Fruit fly (Drosophila melanogaster) whole organism, embryonic: Measurements from ENCODE around the gene SMSr.
A peak's percentile ranks its signal among the peaks of the same experiment; 100 is the strongest.

Experiments used
- Adf1 ChIP-seq: fragments of 200-800 bp; sonication (Bioruptor generic); IDR thresholded peaks from 2 replicates; pipeline ENCODE4 v1.3.6; 2022; ENCODE audit warnings: missing biosample characterization, missing genetic modification characterization
- Atf6 ChIP-seq: fragments of 200-800 bp; sonication (Bioruptor generic); IDR thresholded peaks from 2 replicates; pipeline ENCODE4 v1.3.6; 2022; ENCODE audit warnings: missing biosample characterization, missing genetic modification characterization
- Blimp-1 ChIP-seq: fragments of 200-800 bp; sonication (Bioruptor generic); optimal IDR thresholded peaks from 3 replicates; lab custom pipeline; 2018; ENCODE audit warnings: missing biosample characterization, missing genetic modification characterization, mild to moderate bottlenecking, moderate library complexity, missing genetic modification reagents
- CG1024 ChIP-seq: fragments of 200-800 bp; sonication (Bioruptor generic); IDR thresholded peaks from 2 replicates; pipeline ENCODE4 v1.3.6; 2022; ENCODE audit warnings: missing biosample characterization, missing genetic modification characterization
- CG10543 ChIP-seq: fragments of 200-800 bp; sonication (Bioruptor generic); optimal IDR thresholded peaks from 3 replicates; lab custom pipeline; 2017; ENCODE audit warnings: missing biosample characterization, mild to moderate bottlenecking, missing genetic modification characterization, moderate library complexity
- CG13424 ChIP-seq: fragments of 200-800 bp; sonication (Bioruptor generic); optimal IDR thresholded peaks from 2 replicates; lab custom pipeline; 2019; ENCODE audit warnings: missing biosample characterization, mild to moderate bottlenecking, missing genetic modification characterization, moderate library complexity
- CG13775 ChIP-seq: fragments of 200-800 bp; sonication (Bioruptor generic); optimal IDR thresholded peaks from 3 replicates; lab custom pipeline; 2017; ENCODE audit warnings: missing biosample characterization, mild to moderate bottlenecking, missing genetic modification characterization
- CG16813 ChIP-seq: fragments of 200-800 bp; sonication (Bioruptor generic); IDR thresholded peaks from 3 replicates; pipeline ENCODE4 v1.3.6; 2022; ENCODE audit warnings: missing biosample characterization, missing genetic modification characterization; ENCODE audit not compliant: partially characterized antibody
- CG18262 ChIP-seq: fragments of 200-800 bp; optimal IDR thresholded peaks from 3 replicates; lab custom pipeline; 2019; ENCODE audit warnings: missing biosample characterization, mild to moderate bottlenecking, missing genetic modification characterization, moderate library complexity
- CG1832 ChIP-seq: fragments of 200-800 bp; sonication (Bioruptor generic); optimal IDR thresholded peaks from 2 replicates; lab custom pipeline; 2017; ENCODE audit warnings: missing biosample characterization, mild to moderate bottlenecking, missing genetic modification characterization, inconsistent platforms
- CG2199 ChIP-seq: fragments of 200-800 bp; sonication (Bioruptor generic); IDR thresholded peaks from 3 replicates; pipeline ENCODE4 v1.3.6; 2022; ENCODE audit warnings: missing biosample characterization, missing genetic modification characterization
- CG2875 ChIP-seq: fragments of 200-800 bp; sonication (Bioruptor generic); optimal IDR thresholded peaks from 2 replicates; lab custom pipeline; 2017; ENCODE audit warnings: missing biosample characterization, mild to moderate bottlenecking, missing genetic modification characterization, missing genetic modification reagents
- CG2889 ChIP-seq: fragments of 200-800 bp; sonication (Bioruptor generic); IDR thresholded peaks from 3 replicates; pipeline ENCODE4 v1.3.6; 2022; ENCODE audit warnings: missing biosample characterization, missing genetic modification characterization
- CG30403 ChIP-seq: fragments of 200-800 bp; sonication (Bioruptor generic); optimal IDR thresholded peaks from 3 replicates; lab custom pipeline; 2016; ENCODE audit warnings: missing biosample characterization, missing genetic modification characterization
- CG34422 ChIP-seq: fragments of 200-800 bp; sonication (Bioruptor generic); IDR thresholded peaks from 3 replicates; pipeline ENCODE4 v1.3.6; 2022; ENCODE audit warnings: missing biosample characterization, missing genetic modification characterization
- CG7745 ChIP-seq: fragments of 200-800 bp; sonication (Bioruptor generic); optimal IDR thresholded peaks from 2 replicates; lab custom pipeline; 2018; ENCODE audit warnings: missing biosample characterization, mild to moderate bottlenecking, missing genetic modification characterization, moderate library complexity
- CHES-1-like ChIP-seq: fragments of 200-800 bp; sonication (Bioruptor generic); optimal IDR thresholded peaks from 2 replicates; lab custom pipeline; 2016; ENCODE audit warnings: missing biosample characterization, missing genetic modification characterization
- CTCF ChIP-seq: fragments of 200-800 bp; sonication (Bioruptor generic); optimal IDR thresholded peaks from 2 replicates; lab custom pipeline; 2017; ENCODE audit warnings: missing biosample characterization, mild to moderate bottlenecking, missing genetic modification characterization, moderate library complexity
- Camta ChIP-seq: fragments of 200-800 bp; sonication (Bioruptor generic); optimal IDR thresholded peaks from 2 replicates; lab custom pipeline; 2016; ENCODE audit warnings: missing biosample characterization, missing genetic modification characterization
- D ChIP-seq, 2 experiments: fragments of 200-800 bp in 1 of 2; fragments of >200 bp in 1 of 2; sonication (Bioruptor generic) in 1 of 2; optimal IDR thresholded peaks; 2 replicates in 1 of 2; 3 replicates in 1 of 2; lab custom pipeline; 2017; ENCODE audit warnings: mild to moderate bottlenecking in 1 of 2, missing biosample characterization in 1 of 2, missing genetic modification characterization in 1 of 2, missing genetic modification reagents in 1 of 2
- Ets65A ChIP-seq: fragments of 200-800 bp; sonication (Bioruptor generic); peaks from one replicate; lab custom pipeline; 2016; ENCODE audit warnings: missing biosample characterization, missing genetic modification characterization
- GATAe ChIP-seq: fragments of 200-800 bp; sonication (Bioruptor generic); conservative IDR thresholded peaks from 2 replicates; pipeline ENCODE4 v1.3.6; 2022; ENCODE audit warnings: missing biosample characterization, missing genetic modification characterization
- HLHmδ ChIP-seq: fragments of 200-800 bp; sonication (Bioruptor generic); optimal IDR thresholded peaks from 2 replicates; lab custom pipeline; 2018; ENCODE audit warnings: missing biosample characterization, mild to moderate bottlenecking, missing genetic modification characterization, moderate library complexity
- Hmr ChIP-seq: fragments of 200-800 bp; sonication (Bioruptor generic); optimal IDR thresholded peaks from 3 replicates; lab custom pipeline; 2017; ENCODE audit warnings: mild to moderate bottlenecking, missing biosample characterization, missing genetic modification reagents, missing genetic modification characterization
- Hsf ChIP-seq: fragments of 200-800 bp; sonication (Bioruptor generic); optimal IDR thresholded peaks from 3 replicates; lab custom pipeline; 2016; ENCODE audit warnings: missing biosample characterization, missing genetic modification characterization
- MESR4 ChIP-seq: fragments of 200-800 bp; sonication (Bioruptor generic); optimal IDR thresholded peaks from 2 replicates; lab custom pipeline; 2018; ENCODE audit warnings: missing biosample characterization, mild to moderate bottlenecking, missing genetic modification characterization, moderate library complexity
- Ptx1 ChIP-seq: fragments of 200-800 bp; sonication (Bioruptor generic); IDR thresholded peaks from 2 replicates; pipeline ENCODE4 v1.3.6; 2022; ENCODE audit warnings: missing biosample characterization, missing genetic modification characterization
- Xrp1 ChIP-seq: fragments of 200-800 bp; sonication (Bioruptor generic); IDR thresholded peaks from 2 replicates; pipeline ENCODE4 v1.3.6; 2022; ENCODE audit warnings: missing biosample characterization, missing genetic modification characterization
- ara ChIP-seq: fragments of 200-800 bp; sonication (Bioruptor generic); IDR thresholded peaks from 2 replicates; pipeline ENCODE4 v1.3.6; 2022; ENCODE audit warnings: missing biosample characterization, missing genetic modification characterization
- dmrt99B ChIP-seq: fragments of 200-800 bp; sonication (Bioruptor generic); optimal IDR thresholded peaks from 2 replicates; lab custom pipeline; 2018; ENCODE audit warnings: missing biosample characterization, mild to moderate bottlenecking, missing genetic modification characterization, moderate library complexity
- dysf ChIP-seq: fragments of 200-800 bp; sonication (Bioruptor generic); IDR thresholded peaks from 3 replicates; pipeline ENCODE4 v1.3.6; 2022; ENCODE audit warnings: missing biosample characterization, missing genetic modification characterization
- fd96Cb ChIP-seq: fragments of 200-800 bp; sonication (Bioruptor generic); optimal IDR thresholded peaks from 2 replicates; lab custom pipeline; 2018; ENCODE audit warnings: missing biosample characterization, mild to moderate bottlenecking, missing genetic modification characterization, moderate library complexity
- grau ChIP-seq: fragments of 200-800 bp; optimal IDR thresholded peaks from 3 replicates; lab custom pipeline; 2019; ENCODE audit warnings: missing biosample characterization, mild to moderate bottlenecking, missing genetic modification characterization, moderate library complexity
- jigr1 ChIP-seq: fragments of 200-800 bp; sonication (Bioruptor generic); IDR thresholded peaks from 3 replicates; pipeline ENCODE4 v1.3.6; 2022; ENCODE audit warnings: missing biosample characterization, missing genetic modification characterization
- lbe ChIP-seq: fragments of 200-800 bp; sonication (Bioruptor generic); optimal IDR thresholded peaks from 2 replicates; lab custom pipeline; 2016; ENCODE audit warnings: missing biosample characterization, mild to moderate bottlenecking, missing genetic modification characterization
- lmd ChIP-seq: fragments of 200-800 bp; sonication (Bioruptor generic); IDR thresholded peaks from 2 replicates; pipeline ENCODE4 v1.3.6; 2022; ENCODE audit warnings: missing biosample characterization, missing genetic modification characterization
- lov ChIP-seq, 2 experiments: fragments of 200-800 bp in 1 of 2; fragments of >200 bp in 1 of 2; sonication (Bioruptor generic) in 1 of 2; IDR thresholded peaks in 1 of 2; optimal IDR thresholded peaks in 1 of 2; 2 replicates in 1 of 2; 3 replicates in 1 of 2; pipeline versions ENCODE4 v1.3.6 to Lab custom; 2017 to 2022; ENCODE audit warnings: missing biosample characterization in 1 of 2, missing genetic modification characterization in 1 of 2
- pan ChIP-seq, 4 experiments: fragments of >200 bp in 3 of 4; fragments of 200-800 bp in 1 of 4; sonication (Bioruptor generic) in 1 of 4; optimal IDR thresholded peaks in 3 of 4; IDR thresholded peaks in 1 of 4; 2 replicates each; pipeline versions ENCODE4 v1.3.6 to Lab custom; 2017 to 2022; ENCODE audit warnings: missing biosample characterization in 2 of 4, missing genetic modification characterization in 2 of 4, mixed read lengths in 1 of 4
- ranshi ChIP-seq: fragments of 200-800 bp; sonication (Bioruptor generic); IDR thresholded peaks from 2 replicates; pipeline ENCODE4 v1.3.6; 2022; ENCODE audit warnings: missing biosample characterization, missing genetic modification characterization
- repo ChIP-seq: fragments of 200-800 bp; sonication (Bioruptor generic); optimal IDR thresholded peaks from 2 replicates; lab custom pipeline; 2016; ENCODE audit warnings: missing biosample characterization, missing genetic modification characterization
- row ChIP-seq: fragments of 200-800 bp; sonication (Bioruptor generic); IDR thresholded peaks from 3 replicates; pipeline ENCODE4 v1.3.6; 2022; ENCODE audit warnings: missing biosample characterization, missing genetic modification characterization
- sd ChIP-seq: fragments of 200-800 bp; sonication (Bioruptor generic); optimal IDR thresholded peaks from 3 replicates; lab custom pipeline; 2018; ENCODE audit warnings: missing biosample characterization, mild to moderate bottlenecking, missing genetic modification characterization, moderate library complexity
- sr ChIP-seq: fragments of 200-800 bp; sonication (Bioruptor generic); IDR thresholded peaks from 3 replicates; pipeline ENCODE4 v1.3.6; 2022; ENCODE audit warnings: missing biosample characterization, missing genetic modification characterization
- tin ChIP-seq: fragments of 200-800 bp; sonication (Bioruptor generic); optimal IDR thresholded peaks from 3 replicates; lab custom pipeline; 2016; ENCODE audit warnings: missing biosample characterization, missing genetic modification characterization
- wor ChIP-seq: fragments of 200-800 bp; sonication (Bioruptor generic); IDR thresholded peaks from 2 replicates; pipeline ENCODE4 v1.3.6; 2022; ENCODE audit warnings: missing biosample characterization, missing genetic modification characterization
- yki ChIP-seq: fragments of >200 bp; optimal IDR thresholded peaks from 3 replicates; lab custom pipeline; 2018
- zf30C ChIP-seq: fragments of 200-800 bp; sonication (Bioruptor generic); optimal IDR thresholded peaks from 3 replicates; lab custom pipeline; 2018; ENCODE audit warnings: missing biosample characterization, mild to moderate bottlenecking, missing genetic modification characterization

Gene SMSr

dm6 chr3L:7367798-7368678 lies 13.2 kb downstream of the SMSr start (continued):
- TF ChIP-seq CG1832 (GFP tag; lab: Kevin White, UChicago) (no peak), dysf (GFP tag; lab: Robert Waterston, UW) (0 out of 3 replicates have a peak, but pooled peaks have one; percentile 49), tin (no peak), repo (GFP tag; lab: Kevin White, UChicago) (peak; percentile 2), Atf6 (peak; percentile 50; the same call in 1 of the 2 replicates), CG10543 (GFP tag; lab: Kevin White, UChicago) (peak; percentile 27), CG2875 (GFP tag; lab: Kevin White, UChicago) (no peak), wor (GFP tag; lab: Robert Waterston, UW) (no peak), lmd (GFP tag; lab: Robert Waterston, UW) (no peak), grau (tag; lab: Kevin White, UChicago) (peak; percentile 25), CG13775 (GFP tag; lab: Kevin White, UChicago) (no peak), MESR4 (GFP tag; lab: Kevin White, UChicago) (peak; percentile 1), pan (optimal IDR thresholded peaks at IDR 0.05; lab: Kevin White, UChicago) (no peak), pan (GFP tag; optimal IDR thresholded peaks at IDR 0.05 in 1 of 2, IDR thresholded peaks at IDR 0.05 in 1 of 2) (peak in 1 of 2 experiments; percentile 32), CG1024 (no peak), Adf1 (GFP tag; lab: Robert Waterston, UW) (no peak), CHES-1-like (GFP tag; lab: Kevin White, UChicago) (no peak), dmrt99B (tag; lab: Kevin White, UChicago) (peak; percentile 27), Ets65A (GFP tag; lab: Kevin White, UChicago) (peak; percentile 71), CG34422 (GFP tag; lab: Robert Waterston, UW) (peak; percentile 47; the same call in 1 of the 3 replicates), row (GFP tag; lab: Robert Waterston, UW) (peak; percentile 15; the same call in 1 of the 3 replicates), Xrp1 (GFP tag; lab: Robert Waterston, UW) (peak; percentile 47; the same call in 1 of the 2 replicates), yki (lab: Kevin White, UChicago) (no peak), ranshi (GFP tag; lab: Robert Waterston, UW) (no peak), sd (peak; percentile 86), Hmr (GFP tag; lab: Kevin White, UChicago) (peak; percentile 31), Blimp-1 (GFP tag; lab: Kevin White, UChicago) (peak; percentile 16), D (optimal IDR thresholded peaks at IDR 0.05; lab: Kevin White, UChicago) (peak; percentile 84), D (GFP tag; optimal IDR thresholded peaks at IDR 0.05; lab: Kevin White, UChicago) (no peak), CG7745 (tag; lab: Kevin White, UChicago) (no peak), Camta (peak; percentile 22), lbe (GFP tag; lab: Kevin White, UChicago) (peak; percentile 30), ara (GFP tag; lab: Robert Waterston, UW) (0 out of 2 replicates have a peak, but pooled peaks have one; percentile 43), CTCF (GFP tag; lab: Kevin White, UChicago) (peak; percentile 39), CG18262 (peak; percentile 18), sr (GFP tag; lab: Robert Waterston, UW) (peak; percentile 94; the same call in 2 of the 3 replicates), CG2889 (GFP tag; lab: Robert Waterston, UW) (peak; percentile 36; the same call in 1 of the 3 replicates), CG13424 (peak; percentile 1), HLHmδ (GFP tag; lab: Kevin White, UChicago) (peak; percentile 7), jigr1 (GFP tag; lab: Robert Waterston, UW) (no peak), CG16813 (peak; percentile 8; the same call in 1 of the 3 replicates), CG30403 (peak; percentile 32), fd96Cb (tag; lab: Kevin White, UChicago) (peak; percentile 29), Ptx1 (0 out of 2 replicates have a peak, but pooled peaks have one; percentile 15), CG2199 (0 out of 3 replicates have a peak, but pooled peaks have one; percentile 67), GATAe (GFP tag; lab: Robert Waterston, UW) (0 out of 2 replicates have a peak, but pooled peaks have one; percentile 31), zf30C (peak; percentile 48), Hsf (peak; percentile 7), lov (optimal IDR thresholded peaks at IDR 0.05; lab: Kevin White, UChicago) (no peak), lov (GFP tag; IDR thresholded peaks at IDR 0.05; lab: Robert Waterston, UW) (0 out of 3 replicates have a peak, but pooled peaks have one; percentile 29)
